Fruit fly (Drosophila melanogaster) whole organism, embryonic: ENCODE data around the gene CG2772.
A peak's percentile ranks its signal among the peaks of the same experiment; 100 is the strongest.

Experiments used
- Adf1 ChIP-seq: fragments of 200-800 bp; sonication (Bioruptor generic); IDR thresholded peaks from 2 replicates; pipeline ENCODE4 v1.3.6; 2022; ENCODE audit warnings: missing biosample characterization, missing genetic modification characterization
- Atf6 ChIP-seq: fragments of 200-800 bp; sonication (Bioruptor generic); IDR thresholded peaks from 2 replicates; pipeline ENCODE4 v1.3.6; 2022; ENCODE audit warnings: missing biosample characterization, missing genetic modification characterization
- CG10366 ChIP-seq: fragments of 200-800 bp; sonication (Bioruptor generic); IDR thresholded peaks from 2 replicates; pipeline ENCODE4 v1.3.6; 2022; ENCODE audit warnings: missing biosample characterization, missing genetic modification characterization
- CG11723 ChIP-seq: fragments of 200-800 bp; sonication (Bioruptor generic); optimal IDR thresholded peaks from 2 replicates; lab custom pipeline; 2017; ENCODE audit warnings: missing biosample characterization, mild to moderate bottlenecking, missing genetic modification characterization
- CG13287 ChIP-seq: fragments of 200-800 bp; sonication (Bioruptor generic); IDR thresholded peaks from 2 replicates; pipeline ENCODE4 v1.3.6; 2022; ENCODE audit warnings: missing biosample characterization, missing genetic modification characterization; ENCODE audit not compliant: partially characterized antibody
- CG13424 ChIP-seq: fragments of 200-800 bp; sonication (Bioruptor generic); optimal IDR thresholded peaks from 2 replicates; lab custom pipeline; 2019; ENCODE audit warnings: missing biosample characterization, mild to moderate bottlenecking, missing genetic modification characterization, moderate library complexity
- CG1602 ChIP-seq: fragments of 200-800 bp; sonication (Bioruptor generic); optimal IDR thresholded peaks from 3 replicates; lab custom pipeline; 2016; ENCODE audit warnings: missing biosample characterization, missing genetic modification characterization
- CG17186 ChIP-seq: fragments of 200-800 bp; sonication (Bioruptor generic); optimal IDR thresholded peaks from 3 replicates; lab custom pipeline; 2017; ENCODE audit warnings: missing biosample characterization, missing genetic modification reagents, missing genetic modification characterization
- CG17361 ChIP-seq: fragments of 200-800 bp; sonication (Bioruptor generic); IDR thresholded peaks from 3 replicates; pipeline ENCODE4 v1.3.6; 2022; ENCODE audit warnings: missing biosample characterization, missing genetic modification characterization
- CG17385 ChIP-seq: fragments of 200-800 bp; sonication (Bioruptor generic); optimal IDR thresholded peaks from 3 replicates; lab custom pipeline; 2018; ENCODE audit warnings: missing biosample characterization, mild to moderate bottlenecking, missing genetic modification characterization
- CG31388 ChIP-seq: fragments of 200-800 bp; sonication (Bioruptor generic); optimal IDR thresholded peaks from 2 replicates; lab custom pipeline; 2016; ENCODE audit warnings: missing biosample characterization, missing genetic modification characterization
- CG33213 ChIP-seq: fragments of 200-800 bp; sonication (Bioruptor generic); optimal IDR thresholded peaks from 3 replicates; lab custom pipeline; 2016; ENCODE audit warnings: missing biosample characterization, missing genetic modification characterization
- CG34376 ChIP-seq: fragments of 200-800 bp; sonication (Bioruptor generic); optimal IDR thresholded peaks from 2 replicates; lab custom pipeline; 2018; ENCODE audit warnings: missing biosample characterization, mild to moderate bottlenecking, missing genetic modification characterization
- CG4328 ChIP-seq: fragments of 200-800 bp; sonication (Bioruptor generic); optimal IDR thresholded peaks from 3 replicates; lab custom pipeline; 2017; ENCODE audit warnings: missing biosample characterization, missing genetic modification reagents, missing genetic modification characterization
- CG4360 ChIP-seq: fragments of 200-800 bp; sonication (Bioruptor generic); IDR thresholded peaks from 2 replicates; pipeline ENCODE4 v1.3.6; 2022; ENCODE audit warnings: missing biosample characterization, missing genetic modification characterization
- CG4854 ChIP-seq: fragments of 200-800 bp; sonication (Bioruptor generic); optimal IDR thresholded peaks from 2 replicates; lab custom pipeline; 2016; ENCODE audit warnings: missing biosample characterization, missing genetic modification characterization, inconsistent platforms
- CG6791 ChIP-seq: fragments of 200-800 bp; sonication (Bioruptor generic); IDR thresholded peaks from 3 replicates; pipeline ENCODE4 v1.3.6; 2022; ENCODE audit warnings: missing biosample characterization, missing genetic modification characterization; ENCODE audit not compliant: partially characterized antibody
- CG7372 ChIP-seq: fragments of 200-800 bp; sonication (Bioruptor generic); IDR thresholded peaks from 2 replicates; pipeline ENCODE4 v1.3.6; 2022; ENCODE audit warnings: missing biosample characterization, missing genetic modification characterization
- CG9437 ChIP-seq: fragments of 200-800 bp; sonication (Bioruptor generic); optimal IDR thresholded peaks from 2 replicates; lab custom pipeline; 2018; ENCODE audit warnings: missing biosample characterization, mild to moderate bottlenecking, missing genetic modification characterization
- ERR ChIP-seq: fragments of 200-800 bp; sonication (Bioruptor generic); optimal IDR thresholded peaks from 2 replicates; lab custom pipeline; 2016; ENCODE audit warnings: missing biosample characterization, missing genetic modification characterization
- Ets65A ChIP-seq: fragments of 200-800 bp; sonication (Bioruptor generic); peaks from one replicate; lab custom pipeline; 2016; ENCODE audit warnings: missing biosample characterization, missing genetic modification characterization
- HLH4C ChIP-seq: fragments of 200-800 bp; sonication (Bioruptor generic); IDR thresholded peaks from 3 replicates; pipeline ENCODE4 v1.3.6; 2022; ENCODE audit warnings: missing biosample characterization, missing genetic modification characterization; ENCODE audit not compliant: partially characterized antibody
- HmgZ ChIP-seq: fragments of 200-800 bp; sonication (Bioruptor generic); optimal IDR thresholded peaks from 2 replicates; lab custom pipeline; 2018; ENCODE audit warnings: missing biosample characterization, mild to moderate bottlenecking, missing genetic modification characterization
- Neu2 ChIP-seq: fragments of 200-800 bp; sonication (Bioruptor generic); optimal IDR thresholded peaks from 3 replicates; lab custom pipeline; 2016; ENCODE audit warnings: missing biosample characterization, missing genetic modification characterization, borderline replicate concordance
- Opbp ChIP-seq: fragments of 200-800 bp; sonication (Bioruptor generic); IDR thresholded peaks from 3 replicates; pipeline ENCODE4 v1.3.6; 2022; ENCODE audit warnings: missing biosample characterization, missing genetic modification characterization; ENCODE audit not compliant: partially characterized antibody
- Pdp1 ChIP-seq, 2 experiments: fragments of 200-800 bp; sonication (Bioruptor generic); optimal IDR thresholded peaks; 3 replicates each; lab custom pipeline; 2016; ENCODE audit warnings: missing biosample characterization in 2 of 2, missing genetic modification characterization in 2 of 2, mild to moderate bottlenecking in 1 of 2, moderate library complexity in 1 of 2
- Poxn ChIP-seq: fragments of 200-800 bp; sonication (Bioruptor generic); IDR thresholded peaks from 2 replicates; pipeline ENCODE4 v1.3.6; 2022; ENCODE audit warnings: missing biosample characterization, missing genetic modification characterization
- Spps ChIP-seq: fragments of 200-800 bp; sonication (Bioruptor generic); optimal IDR thresholded peaks from 2 replicates; lab custom pipeline; 2018; ENCODE audit warnings: missing biosample characterization, mild to moderate bottlenecking, missing genetic modification characterization
- Sry-β ChIP-seq: fragments of 200-800 bp; sonication (Bioruptor generic); optimal IDR thresholded peaks from 2 replicates; lab custom pipeline; 2018; ENCODE audit warnings: missing biosample characterization, mild to moderate bottlenecking, missing genetic modification characterization, moderate library complexity
- Sry-δ ChIP-seq: fragments of 200-800 bp; sonication (Bioruptor generic); optimal IDR thresholded peaks from 2 replicates; lab custom pipeline; 2016; ENCODE audit warnings: missing biosample characterization, missing genetic modification characterization
- Xbp1 ChIP-seq: fragments of 200-800 bp; sonication (Bioruptor generic); optimal IDR thresholded peaks from 3 replicates; lab custom pipeline; 2016; ENCODE audit warnings: missing biosample characterization, mild to moderate bottlenecking, missing genetic modification characterization
- Xrp1 ChIP-seq: fragments of 200-800 bp; sonication (Bioruptor generic); IDR thresholded peaks from 2 replicates; pipeline ENCODE4 v1.3.6; 2022; ENCODE audit warnings: missing biosample characterization, missing genetic modification characterization
- amos ChIP-seq: fragments of 200-800 bp; sonication (Bioruptor generic); IDR thresholded peaks from 2 replicates; pipeline ENCODE4 v1.3.6; 2022; ENCODE audit warnings: missing biosample characterization, missing genetic modification characterization; ENCODE audit not compliant: partially characterized antibody
- corto ChIP-seq: fragments of 200-800 bp; sonication (Bioruptor generic); optimal IDR thresholded peaks from 2 replicates; lab custom pipeline; 2016; ENCODE audit warnings: missing biosample characterization, mild to moderate bottlenecking, missing genetic modification characterization, moderate library complexity
- danr ChIP-seq: fragments of 200-800 bp; sonication (Bioruptor generic); IDR thresholded peaks from 2 replicates; pipeline ENCODE4 v1.3.6; 2022; ENCODE audit warnings: missing biosample characterization, missing genetic modification characterization
- gro ChIP-seq: fragments of 200-800 bp; sonication (Bioruptor generic); optimal IDR thresholded peaks from 2 replicates; lab custom pipeline; 2016; ENCODE audit warnings: missing biosample characterization, missing genetic modification characterization
- insv ChIP-seq, 2 experiments: fragments of 200-800 bp; sonication (Bioruptor generic); optimal IDR thresholded peaks; 3 replicates each; lab custom pipeline; 2016 to 2018; ENCODE audit warnings: missing biosample characterization in 2 of 2, missing genetic modification characterization in 2 of 2
- maf-S ChIP-seq: fragments of 200-800 bp; sonication (Bioruptor generic); optimal IDR thresholded peaks from 2 replicates; lab custom pipeline; 2016; ENCODE audit warnings: missing biosample characterization, missing genetic modification characterization
- oc ChIP-seq: fragments of 200-800 bp; sonication (Bioruptor generic); optimal IDR thresholded peaks from 2 replicates; lab custom pipeline; 2018; ENCODE audit warnings: missing biosample characterization, mild to moderate bottlenecking, missing genetic modification characterization, moderate library complexity
- pb ChIP-seq: fragments of 200-800 bp; sonication (Bioruptor generic); optimal IDR thresholded peaks from 3 replicates; lab custom pipeline; 2016; ENCODE audit warnings: missing biosample characterization, missing genetic modification characterization
- pzg ChIP-seq: fragments of 200-800 bp; sonication (Bioruptor generic); optimal IDR thresholded peaks from 3 replicates; lab custom pipeline; 2018; ENCODE audit warnings: missing biosample characterization, mild to moderate bottlenecking, missing genetic modification characterization, moderate library complexity
- sens ChIP-seq: fragments of 200-800 bp; sonication (Bioruptor generic); peaks from one replicate; lab custom pipeline; 2016; ENCODE audit warnings: missing biosample characterization, missing genetic modification characterization
- sqz ChIP-seq: fragments of 200-800 bp; sonication (Bioruptor generic); optimal IDR thresholded peaks from 3 replicates; lab custom pipeline; 2018; ENCODE audit warnings: missing biosample characterization, mild to moderate bottlenecking, missing genetic modification characterization
- stwl ChIP-seq: fragments of 200-800 bp; sonication (Bioruptor generic); optimal IDR thresholded peaks from 3 replicates; lab custom pipeline; 2018; ENCODE audit warnings: missing biosample characterization, mild to moderate bottlenecking, missing genetic modification characterization, moderate library complexity
- tin ChIP-seq: fragments of 200-800 bp; sonication (Bioruptor generic); optimal IDR thresholded peaks from 3 replicates; lab custom pipeline; 2016; ENCODE audit warnings: missing biosample characterization, missing genetic modification characterization
- trem ChIP-seq: fragments of 200-800 bp; optimal IDR thresholded peaks from 3 replicates; lab custom pipeline; 2019; ENCODE audit warnings: missing biosample characterization, mild to moderate bottlenecking, missing genetic modification characterization, moderate library complexity
- unpg ChIP-seq: fragments of 200-800 bp; sonication (Bioruptor generic); optimal IDR thresholded peaks from 3 replicates; lab custom pipeline; 2018; ENCODE audit warnings: missing biosample characterization, mild to moderate bottlenecking, missing genetic modification characterization, moderate library complexity
- wek ChIP-seq: fragments of 200-800 bp; sonication (Bioruptor generic); optimal IDR thresholded peaks from 3 replicates; lab custom pipeline; 2018; ENCODE audit warnings: missing biosample characterization, mild to moderate bottlenecking, missing genetic modification characterization, moderate library complexity
- zfh2 ChIP-seq: fragments of 200-800 bp; sonication (Bioruptor generic); optimal IDR thresholded peaks from 2 replicates; lab custom pipeline; 2016; ENCODE audit warnings: missing biosample characterization, missing genetic modification characterization

CG2772 gene

dm6 chr2L:3465918-3466727 is 20.3 kb downstream of the CG2772 start, which contains the start of the genes msl-2 and ND-PDSW (continued):
- TF ChIP-seq CG13424 (tag; lab: Kevin White, UChicago) = no peak
- no peak for TF ChIP-seq CG1602
- TF ChIP-seq CG17361 = no peak
- no peak for TF ChIP-seq Neu2 (GFP tag; lab: Kevin White, UChicago)
- peak; percentile 14 for TF ChIP-seq gro (GFP tag; lab: Kevin White, UChicago)
- no peak for TF ChIP-seq CG4854 (GFP tag; lab: Kevin White, UChicago)
- TF ChIP-seq CG6791 (GFP tag; lab: Robert Waterston, UW) = peak; percentile 42; the same call in 1 of the 3 replicates
- no peak for TF ChIP-seq zfh2 (GFP tag; lab: Kevin White, UChicago)
- TF ChIP-seq corto = no peak
- peak in 1 of 2 experiments; percentile 9 for TF ChIP-seq insv (GFP tag; optimal IDR thresholded peaks at IDR 0.05; lab: Kevin White, UChicago)
- peak; percentile 7; the same call in 1 of the 2 replicates for TF ChIP-seq amos (GFP tag; lab: Robert Waterston, UW)
- TF ChIP-seq stwl (tag; lab: Kevin White, UChicago) = peak; percentile 41
- no peak for TF ChIP-seq CG4360 (GFP tag; lab: Robert Waterston, UW)
- TF ChIP-seq Opbp (GFP tag; lab: Robert Waterston, UW) = peak; percentile 45; the same call in 2 of the 3 replicates
- TF ChIP-seq HmgZ (tag; lab: Kevin White, UChicago) = peak; percentile 41
- peak; percentile 43 for TF ChIP-seq sens (GFP tag; lab: Kevin White, UChicago)
- TF ChIP-seq CG13287 (GFP tag; lab: Robert Waterston, UW) = peak; percentile 31; the same call in 1 of the 2 replicates
- no peak for TF ChIP-seq CG7372 (GFP tag; lab: Robert Waterston, UW)
- TF ChIP-seq Adf1 (GFP tag; lab: Robert Waterston, UW) = no peak
- no peak for TF ChIP-seq pb (GFP tag; lab: Kevin White, UChicago)
- no peak for TF ChIP-seq ERR (GFP tag; lab: Kevin White, UChicago)
- no peak for TF ChIP-seq tin (GFP tag; lab: Kevin White, UChicago)
- TF ChIP-seq Poxn = no peak
- peak; percentile 51 for TF ChIP-seq CG9437 (GFP tag; lab: Kevin White, UChicago)
- no peak for TF ChIP-seq wek (GFP tag; lab: Kevin White, UChicago)
- no peak for TF ChIP-seq Spps (tag; lab: Kevin White, UChicago)
- TF ChIP-seq Sry-β = peak; percentile 16
- TF ChIP-seq oc (tag; lab: Kevin White, UChicago) = no peak
- TF ChIP-seq Xrp1 (GFP tag; lab: Robert Waterston, UW) = no peak
- TF ChIP-seq Sry-δ = peak; percentile 35
- TF ChIP-seq CG4328 (GFP tag; lab: Kevin White, UChicago) = no peak
- TF ChIP-seq CG17186 (GFP tag; lab: Kevin White, UChicago) = peak; percentile 6
- TF ChIP-seq trem (tag; lab: Kevin White, UChicago) = peak; percentile 23
- TF ChIP-seq maf-S = no peak
- no peak for TF ChIP-seq danr (GFP tag; lab: Robert Waterston, UW)
- no peak for TF ChIP-seq CG11723 (GFP tag; lab: Kevin White, UChicago)
- no peak for TF ChIP-seq CG31388 (GFP tag; lab: Kevin White, UChicago)
- no peak for TF ChIP-seq Xbp1 (GFP tag; lab: Kevin White, UChicago)
- TF ChIP-seq sqz (GFP tag; lab: Kevin White, UChicago) = no peak
- peak in 1 of 2 experiments; percentile 96 for TF ChIP-seq Pdp1 (GFP tag; optimal IDR thresholded peaks at IDR 0.05; lab: Kevin White, UChicago)
- no peak for TF ChIP-seq CG17385 (GFP tag; lab: Kevin White, UChicago)
- no peak for TF ChIP-seq CG10366 (GFP tag; lab: Robert Waterston, UW)
- TF ChIP-seq unpg (GFP tag; lab: Kevin White, UChicago) = no peak
- TF ChIP-seq CG34376 (GFP tag; lab: Kevin White, UChicago) = no peak
- peak; percentile 14 for TF ChIP-seq CG33213
- no peak for TF ChIP-seq HLH4C (GFP tag; lab: Robert Waterston, UW)
- TF ChIP-seq pzg (GFP tag; lab: Kevin White, UChicago) = peak; percentile 89
- TF ChIP-seq Atf6 (GFP tag; lab: Robert Waterston, UW) = no peak
- TF ChIP-seq Ets65A (GFP tag; lab: Kevin White, UChicago) = peak; percentile 12
